Worm (Caenorhabditis elegans) whole organism, late embryonic: ENCODE results near the gene T21C9.9.

Source experiments
- T23F11.4 ChIP-seq: fragments of 200-800 bp; sonication (Bioruptor generic); optimal IDR thresholded peaks from 2 replicates; lab custom pipeline; 2018; ENCODE audit warnings: mild to moderate bottlenecking, missing genetic modification characterization, missing compliant biosample characterization
- ama-1 ChIP-seq: fragments of 150-350 bp; optimal IDR thresholded peaks from 2 replicates; lab custom pipeline; 2014
- ceh-18 ChIP-seq: sonication (generic microtip); optimal IDR thresholded peaks from 2 replicates; lab custom pipeline; 2016; ENCODE audit warnings: missing genetic modification characterization, missing compliant biosample characterization
- ceh-9 ChIP-seq: sonication (generic microtip); optimal IDR thresholded peaks from 2 replicates; lab custom pipeline; 2016; ENCODE audit warnings: mild to moderate bottlenecking, missing genetic modification characterization, inconsistent platforms, missing compliant biosample characterization
- dve-1 ChIP-seq: sonication (generic microtip); optimal IDR thresholded peaks from 2 replicates; lab custom pipeline; 2017; ENCODE audit warnings: antibody characterized with exemption, mild to moderate bottlenecking, missing genetic modification characterization, missing compliant biosample characterization
- fax-1 ChIP-seq: sonication (generic microtip); optimal IDR thresholded peaks from 2 replicates; lab custom pipeline; 2016; ENCODE audit warnings: missing genotype, missing genetic modification characterization, missing compliant biosample characterization
- nfya-1 ChIP-seq: sonication (generic microtip); optimal IDR thresholded peaks from 2 replicates; lab custom pipeline; 2017; ENCODE audit warnings: missing genetic modification characterization, mild to moderate bottlenecking, missing compliant biosample characterization, antibody characterized with exemption, moderate library complexity
- unc-42 ChIP-seq: sonication (generic microtip); optimal IDR thresholded peaks from 2 replicates; lab custom pipeline; 2016; ENCODE audit warnings: missing genotype, missing genetic modification characterization, missing compliant biosample characterization
- unc-55 ChIP-seq: sonication (generic microtip); optimal IDR thresholded peaks from 2 replicates; lab custom pipeline; 2017; ENCODE audit warnings: missing biosample characterization, missing genetic modification reagents, missing genetic modification characterization

ce11 chrV:10556362-10556761 is 36.0 kb downstream of the T21C9.9 start:
- TF ChIP-seq unc-42 (no peak), ceh-9 (tag; lab: Kevin White, UChicago) (no peak), nfya-1 (tag; lab: Kevin White, UChicago) (no peak), T23F11.4 (GFP tag; lab: Kevin White, UChicago) (no peak), ama-1 (lab: Kevin White, UChicago) (no peak), ceh-18 (tag; lab: Kevin White, UChicago) (no peak), fax-1 (tag; lab: Kevin White, UChicago) (no peak), unc-55 (GFP tag; lab: Kevin White, UChicago) (no peak), dve-1 (tag; lab: Kevin White, UChicago) (no peak)
